Fruit fly (Drosophila melanogaster) whole organism, embryonic: Measurements from ENCODE around the gene Rbp4.

Experiments used
- CG10462 ChIP-seq: fragments of 200-800 bp; sonication (Bioruptor generic); optimal IDR thresholded peaks from 2 replicates; lab custom pipeline; 2016; ENCODE audit warnings: missing biosample characterization, missing genetic modification characterization
- CG11695 ChIP-seq: fragments of 200-800 bp; sonication (Bioruptor generic); IDR thresholded peaks from 3 replicates; pipeline ENCODE4 v1.3.6; 2022; ENCODE audit warnings: missing biosample characterization, missing genetic modification characterization
- CG12219 ChIP-seq: fragments of 200-800 bp; sonication (Bioruptor generic); optimal IDR thresholded peaks from 3 replicates; lab custom pipeline; 2018; ENCODE audit warnings: missing biosample characterization, mild to moderate bottlenecking, missing genetic modification characterization
- CG14965 ChIP-seq: fragments of 200-800 bp; sonication (Bioruptor generic); optimal IDR thresholded peaks from 2 replicates; lab custom pipeline; 2016; ENCODE audit warnings: missing biosample characterization, missing genetic modification characterization, borderline replicate concordance
- CG15514 ChIP-seq: fragments of 200-800 bp; sonication (Bioruptor generic); optimal IDR thresholded peaks from 3 replicates; lab custom pipeline; 2017; ENCODE audit warnings: missing biosample characterization, missing genetic modification characterization, mild to moderate bottlenecking, moderate library complexity, missing genetic modification reagents
- CG17359 ChIP-seq: fragments of 200-800 bp; sonication (Bioruptor generic); optimal IDR thresholded peaks from 3 replicates; lab custom pipeline; 2018; ENCODE audit warnings: missing biosample characterization, mild to moderate bottlenecking, missing genetic modification characterization, moderate library complexity
- CG17568 ChIP-seq: fragments of 200-800 bp; sonication (Bioruptor generic); optimal IDR thresholded peaks from 2 replicates; lab custom pipeline; 2018; ENCODE audit warnings: missing biosample characterization, mild to moderate bottlenecking, missing genetic modification characterization, moderate library complexity
- CG17612 ChIP-seq: fragments of 200-800 bp; sonication (Bioruptor generic); IDR thresholded peaks from 2 replicates; pipeline ENCODE4 v1.3.6; 2022; ENCODE audit warnings: missing biosample characterization, missing genetic modification characterization
- CG2875 ChIP-seq: fragments of 200-800 bp; sonication (Bioruptor generic); optimal IDR thresholded peaks from 2 replicates; lab custom pipeline; 2017; ENCODE audit warnings: missing biosample characterization, mild to moderate bottlenecking, missing genetic modification characterization, missing genetic modification reagents
- CG4360 ChIP-seq: fragments of 200-800 bp; sonication (Bioruptor generic); IDR thresholded peaks from 2 replicates; pipeline ENCODE4 v1.3.6; 2022; ENCODE audit warnings: missing biosample characterization, missing genetic modification characterization
- CG4424 ChIP-seq: fragments of 200-800 bp; sonication (Bioruptor generic); optimal IDR thresholded peaks from 3 replicates; lab custom pipeline; 2016; ENCODE audit warnings: missing biosample characterization, missing genetic modification characterization
- CG4707 ChIP-seq: fragments of 200-800 bp; sonication (Bioruptor generic); optimal IDR thresholded peaks from 2 replicates; lab custom pipeline; 2018; ENCODE audit warnings: missing biosample characterization, mild to moderate bottlenecking, missing genetic modification characterization, moderate library complexity
- CG7745 ChIP-seq: fragments of 200-800 bp; sonication (Bioruptor generic); optimal IDR thresholded peaks from 2 replicates; lab custom pipeline; 2018; ENCODE audit warnings: missing biosample characterization, mild to moderate bottlenecking, missing genetic modification characterization, moderate library complexity
- CG8290 ChIP-seq, 3 experiments: fragments of 200-800 bp; sonication (Bioruptor generic); optimal IDR thresholded peaks; 2 replicates each; lab custom pipeline; 2016 to 2019; ENCODE audit warnings: missing biosample characterization in 3 of 3, missing genetic modification characterization in 3 of 3, mild to moderate bottlenecking in 2 of 3, moderate library complexity in 1 of 3
- Dek ChIP-seq: fragments of 200-800 bp; sonication (Bioruptor generic); optimal IDR thresholded peaks from 3 replicates; lab custom pipeline; 2019; ENCODE audit warnings: missing biosample characterization, mild to moderate bottlenecking, missing genetic modification characterization, moderate library complexity
- Dp ChIP-seq: fragments of 200-800 bp; sonication (Bioruptor generic); optimal IDR thresholded peaks from 2 replicates; lab custom pipeline; 2018; ENCODE audit warnings: missing biosample characterization, mild to moderate bottlenecking, missing genetic modification characterization, moderate library complexity
- E2f1 ChIP-seq: fragments of 200-800 bp; sonication (Bioruptor generic); IDR thresholded peaks from 2 replicates; pipeline ENCODE4 v1.3.6; 2022; ENCODE audit warnings: missing biosample characterization, missing genetic modification characterization
- Eip74EF ChIP-seq, 2 experiments: fragments of 200-800 bp in 1 of 2; fragments of >200 bp in 1 of 2; sonication (Bioruptor generic) in 1 of 2; optimal IDR thresholded peaks; 2 replicates each; lab custom pipeline; 2017 to 2019; ENCODE audit warnings: missing biosample characterization in 2 of 2, missing genetic modification characterization in 2 of 2, mild to moderate bottlenecking in 1 of 2, moderate library complexity in 1 of 2
- HLH4C ChIP-seq: fragments of 200-800 bp; sonication (Bioruptor generic); IDR thresholded peaks from 3 replicates; pipeline ENCODE4 v1.3.6; 2022; ENCODE audit warnings: missing biosample characterization, missing genetic modification characterization; ENCODE audit not compliant: partially characterized antibody
- Hmx ChIP-seq: fragments of 200-800 bp; sonication (Bioruptor generic); optimal IDR thresholded peaks from 2 replicates; lab custom pipeline; 2016; ENCODE audit warnings: missing biosample characterization, missing genetic modification characterization
- Hr78 ChIP-seq, 2 experiments: fragments of 200-800 bp in 1 of 2; fragments of >200 bp in 1 of 2; sonication (Bioruptor generic) in 1 of 2; optimal IDR thresholded peaks; 2 replicates each; lab custom pipeline; 2017 to 2019; ENCODE audit warnings: missing biosample characterization in 2 of 2, missing genetic modification characterization in 2 of 2, mild to moderate bottlenecking in 1 of 2, moderate library complexity in 1 of 2
- Oli ChIP-seq: fragments of 200-800 bp; sonication (Bioruptor generic); optimal IDR thresholded peaks from 2 replicates; lab custom pipeline; 2018; ENCODE audit warnings: missing biosample characterization, mild to moderate bottlenecking, missing genetic modification characterization, moderate library complexity
- Optix ChIP-seq: fragments of 200-800 bp; sonication (Bioruptor generic); IDR thresholded peaks from 3 replicates; pipeline ENCODE4 v1.3.6; 2022; ENCODE audit warnings: missing biosample characterization, missing genetic modification characterization
- Pdp1 ChIP-seq, 2 experiments: fragments of 200-800 bp; sonication (Bioruptor generic); optimal IDR thresholded peaks; 3 replicates each; lab custom pipeline; 2016; ENCODE audit warnings: missing biosample characterization in 2 of 2, missing genetic modification characterization in 2 of 2, mild to moderate bottlenecking in 1 of 2, moderate library complexity in 1 of 2
- Stat92E ChIP-seq, 3 experiments: fragments of >200 bp in 2 of 3; fragments of 200-800 bp in 1 of 3; sonication (Bioruptor generic) in 1 of 3; optimal IDR thresholded peaks; 2 replicates each; lab custom pipeline; 2017 to 2019; ENCODE audit warnings: missing biosample characterization in 3 of 3, missing genetic modification characterization in 3 of 3, mild to moderate bottlenecking in 1 of 3, moderate library complexity in 1 of 3
- Trl ChIP-seq, 3 experiments: fragments of >200 bp in 2 of 3; fragments of 200-800 bp in 1 of 3; sonication (Bioruptor generic) in 1 of 3; optimal IDR thresholded peaks; 2 replicates in 1 of 3; 3 replicates in 2 of 3; lab custom pipeline; 2016 to 2017; ENCODE audit warnings: missing biosample characterization in 1 of 3, missing genetic modification characterization in 1 of 3
- amos ChIP-seq: fragments of 200-800 bp; sonication (Bioruptor generic); IDR thresholded peaks from 2 replicates; pipeline ENCODE4 v1.3.6; 2022; ENCODE audit warnings: missing biosample characterization, missing genetic modification characterization; ENCODE audit not compliant: partially characterized antibody
- bab2 ChIP-seq: fragments of 200-800 bp; sonication (Bioruptor generic); optimal IDR thresholded peaks from 2 replicates; lab custom pipeline; 2016; ENCODE audit warnings: missing biosample characterization, missing genetic modification characterization
- bigmax ChIP-seq: fragments of 200-800 bp; sonication (Bioruptor generic); optimal IDR thresholded peaks from 2 replicates; lab custom pipeline; 2018; ENCODE audit warnings: missing biosample characterization, mild to moderate bottlenecking, missing genetic modification characterization
- cad ChIP-seq: fragments of >200 bp; optimal IDR thresholded peaks from 2 replicates; lab custom pipeline; 2017; ENCODE audit warnings: missing biosample characterization, missing genetic modification characterization
- cato ChIP-seq: fragments of 200-800 bp; sonication (Bioruptor generic); optimal IDR thresholded peaks from 2 replicates; lab custom pipeline; 2016; ENCODE audit warnings: missing biosample characterization, missing genetic modification characterization, borderline replicate concordance
- cg ChIP-seq: fragments of 200-800 bp; sonication (Bioruptor generic); optimal IDR thresholded peaks from 3 replicates; lab custom pipeline; 2019; ENCODE audit warnings: missing biosample characterization, mild to moderate bottlenecking, missing genetic modification characterization, moderate library complexity
- fd96Cb ChIP-seq: fragments of 200-800 bp; sonication (Bioruptor generic); optimal IDR thresholded peaks from 2 replicates; lab custom pipeline; 2018; ENCODE audit warnings: missing biosample characterization, mild to moderate bottlenecking, missing genetic modification characterization, moderate library complexity
- ftz-f1 ChIP-seq: fragments of 200-800 bp; sonication (Bioruptor generic); optimal IDR thresholded peaks from 2 replicates; lab custom pipeline; 2016; ENCODE audit warnings: missing biosample characterization, missing genetic modification characterization
- ham ChIP-seq: fragments of 200-800 bp; sonication (Bioruptor generic); IDR thresholded peaks from 2 replicates; pipeline ENCODE4 v1.3.6; 2022; ENCODE audit warnings: missing biosample characterization, missing genetic modification characterization
- hkb ChIP-seq, 2 experiments: fragments of 200-800 bp in 1 of 2; fragments of >200 bp in 1 of 2; sonication (Bioruptor generic) in 1 of 2; IDR thresholded peaks in 1 of 2; optimal IDR thresholded peaks in 1 of 2; 2 replicates each; pipeline versions ENCODE4 v1.3.6 to Lab custom; 2017 to 2022; ENCODE audit warnings: missing biosample characterization in 1 of 2, missing genetic modification characterization in 1 of 2
- ind ChIP-seq: fragments of 200-800 bp; sonication (Bioruptor generic); optimal IDR thresholded peaks from 3 replicates; lab custom pipeline; 2016; ENCODE audit warnings: missing biosample characterization, missing genetic modification characterization
- lbe ChIP-seq: fragments of 200-800 bp; sonication (Bioruptor generic); optimal IDR thresholded peaks from 2 replicates; lab custom pipeline; 2016; ENCODE audit warnings: missing biosample characterization, mild to moderate bottlenecking, missing genetic modification characterization
- odd ChIP-seq: fragments of 200-800 bp; sonication (Bioruptor generic); optimal IDR thresholded peaks from 2 replicates; lab custom pipeline; 2017; ENCODE audit warnings: missing biosample characterization, mild to moderate bottlenecking, missing genetic modification characterization
- onecut ChIP-seq: fragments of 200-800 bp; sonication (Bioruptor generic); IDR thresholded peaks from 2 replicates; pipeline ENCODE4 v1.3.6; 2022; ENCODE audit warnings: missing biosample characterization, missing genetic modification characterization
- pum ChIP-seq: fragments of 200-800 bp; sonication (Bioruptor generic); optimal IDR thresholded peaks from 2 replicates; lab custom pipeline; 2016; ENCODE audit warnings: missing biosample characterization, missing genetic modification characterization
- ssp ChIP-seq: fragments of 200-800 bp; sonication (Bioruptor generic); IDR thresholded peaks from 2 replicates; pipeline ENCODE4 v1.3.6; 2022; ENCODE audit warnings: missing biosample characterization, missing genetic modification characterization
- sug ChIP-seq: fragments of 200-800 bp; optimal IDR thresholded peaks from 2 replicates; lab custom pipeline; 2019; ENCODE audit warnings: missing biosample characterization, mild to moderate bottlenecking, missing genetic modification characterization, moderate library complexity
- vvl ChIP-seq: fragments of 200-800 bp; sonication (Bioruptor generic); IDR thresholded peaks from 2 replicates; pipeline ENCODE4 v1.3.6; 2022; ENCODE audit warnings: missing biosample characterization, missing genetic modification characterization
- wdn ChIP-seq: fragments of 200-800 bp; sonication (Bioruptor generic); IDR thresholded peaks from 2 replicates; pipeline ENCODE4 v1.3.6; 2022; ENCODE audit warnings: missing biosample characterization, missing genetic modification characterization
- zf30C ChIP-seq: fragments of 200-800 bp; sonication (Bioruptor generic); optimal IDR thresholded peaks from 3 replicates; lab custom pipeline; 2018; ENCODE audit warnings: missing biosample characterization, mild to moderate bottlenecking, missing genetic modification characterization

Gene Rbp4

DNA sequence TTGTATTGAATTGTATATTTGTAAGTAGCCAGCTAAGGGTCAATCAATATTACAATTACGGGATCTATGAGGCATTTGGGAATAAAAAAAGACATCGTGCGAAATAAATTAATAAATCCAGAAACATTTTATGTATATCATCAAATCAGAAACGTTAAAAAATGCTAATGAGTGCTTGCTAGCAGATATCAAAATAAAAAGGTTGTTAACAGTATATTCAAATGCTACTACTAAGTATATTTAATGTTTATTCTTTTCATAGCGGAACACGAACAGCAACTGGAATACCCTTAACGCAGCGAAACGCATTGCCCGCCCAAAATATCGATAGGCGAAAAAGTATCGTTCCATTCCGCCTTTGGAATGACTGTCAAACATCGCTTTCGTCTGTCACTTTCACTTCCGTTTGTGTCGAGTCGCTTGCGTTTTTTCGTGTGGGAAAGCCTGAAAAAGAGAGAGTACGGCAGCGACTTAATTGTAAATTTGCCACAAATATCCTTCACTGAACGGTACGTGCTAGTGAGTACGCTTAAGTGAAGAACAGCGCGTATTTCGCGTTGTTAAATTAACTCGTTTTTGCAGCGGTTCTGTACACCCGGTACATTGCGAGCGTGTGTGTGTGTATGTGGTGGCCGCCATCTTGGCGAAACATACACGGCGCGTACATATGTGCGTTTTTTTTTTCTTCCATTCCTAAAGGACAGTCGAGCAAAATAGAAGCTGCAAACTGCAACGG, 4.9 kb upstream of the Rbp4 start, which contains the start of gene B52 (continued):
- peak; percentile 20 for TF ChIP-seq zf30C (GFP tag; lab: Kevin White, UChicago)
- TF ChIP-seq CG4707 (GFP tag; lab: Kevin White, UChicago): peak; percentile 82
- TF ChIP-seq fd96Cb (tag; lab: Kevin White, UChicago): peak; percentile 31
- no peak for TF ChIP-seq CG10462 (GFP tag; lab: Kevin White, UChicago)
- TF ChIP-seq CG14965 (GFP tag; lab: Kevin White, UChicago): no peak
- peak; percentile 62 for TF ChIP-seq CG12219 (GFP tag; lab: Kevin White, UChicago)
- TF ChIP-seq Dp: peak; percentile 15
- TF ChIP-seq cato (GFP tag; lab: Kevin White, UChicago): no peak
- TF ChIP-seq Oli: peak; percentile 10
- no peak for TF ChIP-seq hkb (optimal IDR thresholded peaks at IDR 0.05; lab: Kevin White, UChicago)
- TF ChIP-seq hkb (GFP tag; IDR thresholded peaks at IDR 0.05; lab: Robert Waterston, UW): peak; percentile 58
- peak; percentile 53 for TF ChIP-seq CG2875 (GFP tag; lab: Kevin White, UChicago)
- peak; percentile 60; the same call in 2 of the 3 replicates for TF ChIP-seq CG11695 (GFP tag; lab: Robert Waterston, UW)
- TF ChIP-seq CG17568: peak; percentile 77
- peak; percentile 11 for TF ChIP-seq ind (GFP tag; lab: Kevin White, UChicago)
- TF ChIP-seq Optix (GFP tag; lab: Robert Waterston, UW): 0 out of 3 replicates have a peak, but pooled peaks have one; percentile 22
- TF ChIP-seq HLH4C (GFP tag; lab: Robert Waterston, UW): peak; percentile 52; the same call in 2 of the 3 replicates
- no peak for TF ChIP-seq cad (GFP tag; lab: Kevin White, UChicago)
- TF ChIP-seq pum: no peak
- TF ChIP-seq ham: peak; percentile 54; the same call in 1 of the 2 replicates
- TF ChIP-seq Hr78 (GFP tag; optimal IDR thresholded peaks at IDR 0.05; lab: Kevin White, UChicago): no peak
- peak; percentile 53 for TF ChIP-seq CG17359 (tag; lab: Kevin White, UChicago)
- no peak for TF ChIP-seq Hmx (GFP tag; lab: Kevin White, UChicago)
- peak; percentile 92 for TF ChIP-seq cg (GFP tag; lab: Kevin White, UChicago)
- no peak for TF ChIP-seq CG4360 (GFP tag; lab: Robert Waterston, UW)
- no peak for TF ChIP-seq ftz-f1
- TF ChIP-seq bab2: no peak
- TF ChIP-seq E2f1 (GFP tag; lab: Robert Waterston, UW): peak; percentile 84
- TF ChIP-seq Dek: no peak
- peak in 1 of 2 experiments; percentile 35 for TF ChIP-seq Pdp1 (GFP tag; optimal IDR thresholded peaks at IDR 0.05; lab: Kevin White, UChicago)
- no peak for TF ChIP-seq CG7745 (tag; lab: Kevin White, UChicago)
- peak in 1 of 3 experiments; percentile 8 for TF ChIP-seq Stat92E (GFP tag; optimal IDR thresholded peaks at IDR 0.05; lab: Kevin White, UChicago)
- TF ChIP-seq CG4424 (GFP tag; lab: Kevin White, UChicago): peak; percentile 50
- peak; percentile 67 for TF ChIP-seq odd
- TF ChIP-seq vvl (GFP tag; lab: Robert Waterston, UW): peak; percentile 80
- TF ChIP-seq Trl (optimal IDR thresholded peaks at IDR 0.05; lab: Kevin White, UChicago): no peak
- peak; percentile 51 for TF ChIP-seq Trl (GFP tag; optimal IDR thresholded peaks at IDR 0.05; lab: Kevin White, UChicago)
- TF ChIP-seq sug (tag; lab: Kevin White, UChicago): no peak
- TF ChIP-seq CG8290 (GFP tag; optimal IDR thresholded peaks at IDR 0.05; lab: Kevin White, UChicago): no peak
- TF ChIP-seq CG8290 (tag; optimal IDR thresholded peaks at IDR 0.05; lab: Kevin White, UChicago): peak in 1 of 2 experiments; percentile 51
- TF ChIP-seq wdn: peak; percentile 56; the same call in 1 of the 2 replicates
- peak; percentile 73 for TF ChIP-seq amos (GFP tag; lab: Robert Waterston, UW)
- peak; percentile 49 for TF ChIP-seq lbe (GFP tag; lab: Kevin White, UChicago)
- TF ChIP-seq Eip74EF (GFP tag; optimal IDR thresholded peaks at IDR 0.05; lab: Kevin White, UChicago): no peak
- TF ChIP-seq CG15514 (GFP tag; lab: Kevin White, UChicago): peak; percentile 70
- peak; percentile 54; the same call in 1 of the 2 replicates for TF ChIP-seq CG17612 (GFP tag; lab: Robert Waterston, UW)
- TF ChIP-seq ssp (GFP tag; lab: Robert Waterston, UW): peak; percentile 76
- peak; percentile 77 for TF ChIP-seq onecut (GFP tag; lab: Robert Waterston, UW)
- TF ChIP-seq bigmax (GFP tag; lab: Kevin White, UChicago): peak; percentile 51
